Worm (Caenorhabditis elegans): ENCODE results near the gene cest-2.2.

- TF ChIP-seq nhr-237 (tag; optimal IDR thresholded peaks at IDR 0.05) (no peak), F10B5.3 (tag; optimal IDR thresholded peaks at IDR 0.05) (no peak), unc-39 (tag; optimal IDR thresholded peaks at IDR 0.05) (no peak), nhr-111 (GFP tag; optimal IDR thresholded peaks at IDR 0.05) (no peak), daf-12 (tag; optimal IDR thresholded peaks at IDR 0.05) (no peak), saeg-2 (GFP tag; IDR thresholded peaks at IDR 0.05) (no peak), lim-7 (GFP tag; IDR thresholded peaks at IDR 0.05) (no peak), lir-3 (tag; optimal IDR thresholded peaks at IDR 0.05) (no peak), F44E2.7 (GFP tag; IDR thresholded peaks at IDR 0.05) (no peak), nhr-25 (tag; optimal IDR thresholded peaks at IDR 0.05; ENCODE audit: borderline replicate concordance, insufficient read depth) (no peak)
These were observed 40.0 kb upstream of the cest-2.2 start, which contains the start of gene T16A9.5 for ce11 chrV:14215106-14215505.

Measured in whole organism, L4 larva.